Worm (Caenorhabditis elegans) whole organism, L4 larva: ENCODE results near the gene rbx-1.

Source experiments
- F10B5.3 ChIP-seq: sonication (generic microtip); optimal IDR thresholded peaks from 2 replicates; lab custom pipeline; 2016; ENCODE audit warnings: mild to moderate bottlenecking, missing genetic modification characterization, missing compliant biosample characterization
- F37D6.2 ChIP-seq: sonication (generic microtip); optimal IDR thresholded peaks from 2 replicates; lab custom pipeline; 2016; ENCODE audit warnings: mild to moderate bottlenecking, missing genetic modification characterization, missing compliant biosample characterization
- F49E8.2 ChIP-seq: sonication (generic microtip); optimal IDR thresholded peaks from 2 replicates; lab custom pipeline; 2016; ENCODE audit warnings: missing compliant biosample characterization, mild to moderate bottlenecking, missing genetic modification characterization, borderline replicate concordance
- Y105C5A.15 ChIP-seq: fragments of 200-800 bp; sonication (Bioruptor generic); IDR thresholded peaks from 2 replicates; pipeline ENCODE4 v1.3.6; 2022; ENCODE audit warnings: missing genetic modification characterization, missing compliant biosample characterization
- Y5F2A.4 ChIP-seq: fragments of 200-800 bp; sonication (Bioruptor generic); optimal IDR thresholded peaks from 2 replicates; lab custom pipeline; 2018; ENCODE audit warnings: mild to moderate bottlenecking, missing genetic modification characterization, missing compliant biosample characterization
- attf-4 ChIP-seq: sonication (generic microtip); optimal IDR thresholded peaks from 3 replicates; lab custom pipeline; 2017; ENCODE audit warnings: missing biosample characterization, missing genetic modification characterization
- ceh-28 ChIP-seq: fragments of 150-350 bp; optimal IDR thresholded peaks from 2 replicates; lab custom pipeline; 2014; ENCODE audit warnings: missing biosample characterization, missing genetic modification reagents, missing genetic modification characterization
- ceh-44 ChIP-seq: fragments of 200-800 bp; sonication (Bioruptor generic); IDR thresholded peaks from 2 replicates; pipeline ENCODE4 v1.3.6; 2022; ENCODE audit warnings: missing genetic modification reagents, missing genetic modification characterization, missing compliant biosample characterization
- cey-2 ChIP-seq: sonication (generic microtip); optimal IDR thresholded peaks from 3 replicates; lab custom pipeline; 2017; ENCODE audit warnings: missing genetic modification characterization, mild to moderate bottlenecking, missing compliant biosample characterization, antibody characterized with exemption, borderline replicate concordance; ENCODE audit not compliant: insufficient read depth
- ctbp-1 ChIP-seq: fragments of 200-800 bp; sonication (Bioruptor generic); IDR thresholded peaks from 2 replicates; pipeline ENCODE4 v1.3.6; 2022; ENCODE audit warnings: missing genetic modification reagents, missing genetic modification characterization, missing compliant biosample characterization
- daf-12 ChIP-seq: fragments of 150-350 bp; optimal IDR thresholded peaks from 2 replicates; lab custom pipeline; 2014; ENCODE audit warnings: missing biosample characterization, missing genetic modification reagents, missing genetic modification characterization
- daf-16 ChIP-seq, 3 experiments: sonication (generic microtip); optimal IDR thresholded peaks; 2 replicates each; lab custom pipeline; 2016 to 2017; ENCODE audit warnings: missing genetic modification characterization in 3 of 3, missing genetic modification reagents in 3 of 3, mild to moderate bottlenecking in 2 of 3, missing compliant biosample characterization in 2 of 3, missing biosample characterization in 1 of 3, moderate library complexity in 1 of 3
- dmd-8 ChIP-seq: fragments of 200-800 bp; sonication (Bioruptor generic); IDR thresholded peaks from 2 replicates; pipeline ENCODE4 v1.3.6; 2022; ENCODE audit warnings: missing genetic modification characterization, missing compliant biosample characterization
- dmd-9 ChIP-seq: fragments of 200-800 bp; sonication (Bioruptor generic); IDR thresholded peaks from 2 replicates; pipeline ENCODE4 v1.3.6; 2022; ENCODE audit warnings: missing genetic modification reagents, missing genetic modification characterization, missing compliant biosample characterization
- dve-1 ChIP-seq: sonication (generic microtip); optimal IDR thresholded peaks from 2 replicates; lab custom pipeline; 2017; ENCODE audit warnings: antibody characterized with exemption, mild to moderate bottlenecking, missing genetic modification characterization, missing compliant biosample characterization; ENCODE audit not compliant: insufficient read depth
- fkh-10 ChIP-seq: fragments of 150-350 bp; optimal IDR thresholded peaks from 2 replicates; lab custom pipeline; 2014; ENCODE audit warnings: missing biosample characterization, missing genetic modification reagents, missing genetic modification characterization
- hif-1 ChIP-seq, 2 experiments: sonication (generic microtip); optimal IDR thresholded peaks; 2 replicates each; lab custom pipeline; 2016 to 2017; ENCODE audit warnings: missing compliant biosample characterization in 2 of 2, missing genetic modification characterization in 2 of 2, missing genetic modification reagents in 2 of 2, missing genotype in 2 of 2, mild to moderate bottlenecking in 1 of 2
- hlh-30 ChIP-seq: sonication (generic microtip); optimal IDR thresholded peaks from 2 replicates; lab custom pipeline; 2017; ENCODE audit warnings: antibody characterized with exemption, mild to moderate bottlenecking, missing genetic modification characterization, missing compliant biosample characterization; ENCODE audit not compliant: insufficient read depth
- hmg-1.1 ChIP-seq: fragments of 200-800 bp; sonication (Bioruptor generic); IDR thresholded peaks from 2 replicates; pipeline ENCODE4 v1.3.6; 2022; ENCODE audit warnings: missing genetic modification reagents, missing genetic modification characterization, missing compliant biosample characterization
- jun-1 ChIP-seq: fragments of 150-350 bp; optimal IDR thresholded peaks from 2 replicates; lab custom pipeline; 2014; ENCODE audit warnings: missing biosample characterization, missing genetic modification reagents, missing genetic modification characterization
- lin-1 ChIP-seq: fragments of 200-800 bp; sonication (Bioruptor generic); IDR thresholded peaks from 2 replicates; pipeline ENCODE4 v1.3.6; 2022; ENCODE audit warnings: missing genetic modification reagents, missing genetic modification characterization, missing compliant biosample characterization
- lin-13 ChIP-seq: fragments of 150-350 bp; optimal IDR thresholded peaks from 2 replicates; lab custom pipeline; 2014; ENCODE audit warnings: missing biosample characterization, missing genetic modification reagents, missing genetic modification characterization
- lin-29 ChIP-seq: fragments of 200-800 bp; sonication (Bioruptor generic); IDR thresholded peaks from 2 replicates; pipeline ENCODE4 v1.3.6; 2022; ENCODE audit warnings: missing genetic modification reagents, missing genetic modification characterization, missing compliant biosample characterization
- lin-39 ChIP-seq: fragments of 150-350 bp; optimal IDR thresholded peaks from 2 replicates; lab custom pipeline; 2014; ENCODE audit warnings: missing biosample characterization, missing genetic modification reagents, missing genetic modification characterization
- lsy-2 ChIP-seq, 2 experiments: fragments of 150-350 bp in 1 of 2; sonication (generic microtip) in 1 of 2; optimal IDR thresholded peaks; 2 replicates each; lab custom pipeline; 2014 to 2017; ENCODE audit warnings: missing biosample characterization in 2 of 2, missing genetic modification characterization in 2 of 2
- madf-9 ChIP-seq: fragments of 200-800 bp; sonication (Bioruptor generic); conservative IDR thresholded peaks from 2 replicates; pipeline ENCODE4 v1.3.6; 2022; ENCODE audit warnings: missing genetic modification reagents, missing genetic modification characterization, missing compliant biosample characterization
- mdl-1 ChIP-seq, 2 experiments: fragments of 150-350 bp in 1 of 2; sonication (generic microtip) in 1 of 2; optimal IDR thresholded peaks; 2 replicates each; lab custom pipeline; 2014 to 2017; ENCODE audit warnings: missing biosample characterization in 2 of 2, missing genetic modification characterization in 2 of 2
- mep-1 ChIP-seq: fragments of 150-350 bp; sonication (generic microtip); optimal IDR thresholded peaks from 3 replicates; lab custom pipeline; 2014; ENCODE audit warnings: missing biosample characterization, missing genetic modification characterization
- mxl-3 ChIP-seq: fragments of 200-800 bp; sonication (Bioruptor generic); optimal IDR thresholded peaks from 2 replicates; lab custom pipeline; 2018; ENCODE audit warnings: mild to moderate bottlenecking, missing genetic modification characterization, missing compliant biosample characterization
- nhr-10 ChIP-seq: fragments of 150-350 bp; optimal IDR thresholded peaks from 2 replicates; lab custom pipeline; 2014; ENCODE audit warnings: missing biosample characterization, missing genetic modification characterization
- nhr-102 ChIP-seq: sonication (generic microtip); optimal IDR thresholded peaks from 2 replicates; lab custom pipeline; 2016; ENCODE audit warnings: mild to moderate bottlenecking, missing genetic modification characterization, moderate library complexity, missing compliant biosample characterization
- nhr-28 ChIP-seq: fragments of 150-350 bp; optimal IDR thresholded peaks from 2 replicates; lab custom pipeline; 2014; ENCODE audit warnings: missing biosample characterization, missing genetic modification characterization
- nhr-41 ChIP-seq: fragments of 200-800 bp; sonication (Bioruptor generic); IDR thresholded peaks from 2 replicates; pipeline ENCODE4 v1.3.6; 2022; ENCODE audit warnings: missing genetic modification reagents, missing genetic modification characterization, missing compliant biosample characterization
- nhr-6 ChIP-seq: fragments of 150-350 bp; optimal IDR thresholded peaks from 2 replicates; lab custom pipeline; 2014; ENCODE audit warnings: missing biosample characterization, missing genetic modification characterization
- pha-4 ChIP-seq, 2 experiments: fragments of 150-350 bp in 1 of 2; fragments of 200-800 bp in 1 of 2; sonication (Bioruptor generic) in 1 of 2; IDR thresholded peaks in 1 of 2; optimal IDR thresholded peaks in 1 of 2; 2 replicates each; pipeline versions ENCODE4 v1.3.6 to Lab custom; 2014 to 2022; ENCODE audit warnings: missing genetic modification characterization in 2 of 2, missing genetic modification reagents in 2 of 2, missing biosample characterization in 1 of 2, missing compliant biosample characterization in 1 of 2
- php-3 ChIP-seq: fragments of 200-800 bp; sonication (Bioruptor generic); IDR thresholded peaks from 2 replicates; pipeline ENCODE4 v1.3.6; 2022; ENCODE audit warnings: missing genetic modification reagents, missing genetic modification characterization, missing compliant biosample characterization
- pqm-1 ChIP-seq: sonication (generic microtip); optimal IDR thresholded peaks from 2 replicates; lab custom pipeline; 2017; ENCODE audit warnings: missing biosample characterization, missing genetic modification characterization
- saeg-2 ChIP-seq: fragments of 200-800 bp; sonication (Bioruptor generic); IDR thresholded peaks from 2 replicates; pipeline ENCODE4 v1.3.6; 2022; ENCODE audit warnings: missing genetic modification reagents, missing genetic modification characterization, missing compliant biosample characterization
- spr-3 ChIP-seq: fragments of 200-800 bp; sonication (Bioruptor generic); optimal IDR thresholded peaks from 2 replicates; lab custom pipeline; 2018; ENCODE audit warnings: mild to moderate bottlenecking, missing genetic modification characterization, missing compliant biosample characterization
- unc-62 ChIP-seq, 3 experiments: fragments of 150-350 bp in 1 of 3; sonication (generic microtip); optimal IDR thresholded peaks in 2 of 3; peaks in 1 of 3; 1 replicate in 1 of 3; 2 replicates in 2 of 3; lab custom pipeline; 2014 to 2017; ENCODE audit warnings: missing biosample characterization in 3 of 3, missing genetic modification characterization in 3 of 3, missing genetic modification reagents in 3 of 3, missing genotype in 1 of 3
- vab-7 ChIP-seq: fragments of 200-800 bp; sonication (Bioruptor generic); IDR thresholded peaks from 2 replicates; pipeline ENCODE4 v1.3.6; 2022; ENCODE audit warnings: missing genetic modification reagents, missing genetic modification characterization, missing compliant biosample characterization
- zfp-2 ChIP-seq: sonication (generic microtip); optimal IDR thresholded peaks from 2 replicates; lab custom pipeline; 2016; ENCODE audit warnings: mild to moderate bottlenecking, missing genetic modification characterization, missing compliant biosample characterization

Gene rbx-1

DNA sequence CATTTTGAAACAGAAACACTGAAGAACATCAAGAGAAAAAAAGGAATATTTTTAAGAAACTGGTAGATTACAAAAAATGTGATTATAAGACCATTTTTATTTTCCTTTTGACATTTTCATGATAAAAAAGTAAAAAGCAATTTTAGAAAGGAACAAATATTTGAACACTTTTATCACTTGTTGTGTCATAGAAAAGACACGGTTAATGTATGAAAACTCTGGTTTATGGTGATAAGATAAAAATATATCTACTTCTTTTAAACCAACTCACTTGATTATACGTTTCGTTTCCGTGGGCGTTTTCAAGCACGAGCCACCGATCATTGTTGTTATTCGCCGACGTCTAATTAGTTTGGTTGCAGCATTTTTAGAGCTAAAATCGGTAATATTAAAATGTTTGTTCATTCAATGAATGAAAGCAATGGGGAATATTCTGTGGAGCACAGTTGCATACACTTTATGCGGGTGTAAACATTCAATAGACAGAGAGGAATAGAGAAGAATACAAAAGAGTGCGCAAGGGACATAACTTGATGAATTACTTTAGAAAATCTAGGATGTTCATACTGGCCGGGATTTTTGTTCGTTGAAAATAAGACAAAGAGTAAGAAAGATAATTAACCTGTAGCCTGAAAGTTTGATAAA lies 17.0 kb downstream of the rbx-1 start, which contains the start of gene sulp-8:
TSS of gene sulp-8 (minus strand) at position 469 of the 645 bp plus-strand sequence.
- peak; percentile 30 for TF ChIP-seq nhr-28
- TF ChIP-seq daf-16 (GFP tag; optimal IDR thresholded peaks at IDR 0.05; lab: Kevin White, UChicago): no peak
- TF ChIP-seq daf-16 (tag; optimal IDR thresholded peaks at IDR 0.05; lab: Kevin White, UChicago): peak; percentile 63
- peak; percentile 25 for TF ChIP-seq dve-1 (tag; lab: Kevin White, UChicago)
- no peak for TF ChIP-seq Y105C5A.15 (GFP tag; lab: Robert Waterston, UW)
- TF ChIP-seq Y5F2A.4: no peak
- no peak for TF ChIP-seq nhr-102 (tag; lab: Kevin White, UChicago)

DNA sequence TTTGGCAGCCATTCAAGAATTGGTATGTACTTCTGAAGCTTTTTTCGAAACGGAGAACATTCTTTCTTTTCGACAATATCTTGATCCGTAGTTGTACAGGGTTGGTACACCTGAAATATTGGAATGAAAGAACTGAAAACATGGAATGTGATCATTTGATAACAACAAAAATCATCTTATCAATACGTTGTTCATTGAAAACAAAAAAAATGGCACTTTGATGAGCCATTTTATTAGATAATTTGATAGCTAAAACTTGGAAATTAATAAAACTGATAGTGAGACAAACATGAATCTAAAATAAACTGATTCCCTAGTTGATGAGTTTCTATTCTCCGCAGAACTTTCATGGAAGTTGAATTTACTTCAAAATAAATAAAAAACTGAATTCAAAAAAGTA lies 17.8 kb downstream of the rbx-1 start:
- TF ChIP-seq saeg-2 (no peak), pqm-1 (tag; lab: Kevin White, UChicago) (peak; percentile 30), mep-1 (no peak), daf-16 (GFP tag; optimal IDR thresholded peaks at IDR 0.05; lab: Kevin White, UChicago) (no peak), daf-16 (tag; optimal IDR thresholded peaks at IDR 0.05; lab: Kevin White, UChicago) (peak; percentile 76), php-3 (peak; percentile 50), zfp-2 (tag; lab: Kevin White, UChicago) (no peak), cey-2 (tag; lab: Kevin White, UChicago) (no peak), ceh-28 (no peak), dmd-9 (GFP tag; lab: Robert Waterston, UW) (no peak), ceh-44 (GFP tag; lab: Robert Waterston, UW) (no peak), ctbp-1 (GFP tag; lab: Robert Waterston, UW) (no peak), dmd-8 (no peak), dve-1 (tag; lab: Kevin White, UChicago) (peak; percentile 56), lin-29 (GFP tag; lab: Robert Waterston, UW) (no peak), daf-12 (tag; lab: Kevin White, UChicago) (no peak), madf-9 (no peak), nhr-41 (GFP tag; lab: Robert Waterston, UW) (no peak)

DNA sequence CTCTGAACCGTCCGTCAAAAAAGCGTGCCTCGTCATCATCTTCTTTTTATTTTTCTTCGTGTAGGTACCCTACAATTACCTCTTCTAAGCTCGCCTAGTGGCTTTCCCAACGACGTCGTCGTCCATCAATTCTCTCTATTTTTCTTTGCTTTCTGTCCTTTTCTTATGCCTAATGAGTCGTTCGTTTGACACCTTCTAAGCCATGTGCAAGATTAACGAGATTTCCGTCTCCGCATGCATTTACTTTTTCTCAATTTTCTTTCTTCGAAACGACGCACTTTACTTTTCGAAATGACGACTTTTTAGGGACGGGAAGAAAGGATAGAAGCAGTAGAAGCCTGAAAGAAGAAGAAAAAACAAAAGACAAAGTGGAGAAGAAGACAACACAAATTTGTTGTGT lies 23.9 kb downstream of the rbx-1 start, which contains the start of gene ZK287.1:
TSS of gene ZK287.1 (plus strand) at position 301 of the 400 bp plus-strand sequence.
- TF ChIP-seq unc-62 (GFP tag; optimal IDR thresholded peaks at IDR 0.05 in 1 of 2; lab: Kevin White, UChicago) (peak in 1 of 2 experiments; percentile 6), unc-62 (tag; optimal IDR thresholded peaks at IDR 0.05; lab: Kevin White, UChicago) (no peak), spr-3 (GFP tag; lab: Kevin White, UChicago) (no peak), lin-39 (tag; lab: Kevin White, UChicago) (no peak)

DNA sequence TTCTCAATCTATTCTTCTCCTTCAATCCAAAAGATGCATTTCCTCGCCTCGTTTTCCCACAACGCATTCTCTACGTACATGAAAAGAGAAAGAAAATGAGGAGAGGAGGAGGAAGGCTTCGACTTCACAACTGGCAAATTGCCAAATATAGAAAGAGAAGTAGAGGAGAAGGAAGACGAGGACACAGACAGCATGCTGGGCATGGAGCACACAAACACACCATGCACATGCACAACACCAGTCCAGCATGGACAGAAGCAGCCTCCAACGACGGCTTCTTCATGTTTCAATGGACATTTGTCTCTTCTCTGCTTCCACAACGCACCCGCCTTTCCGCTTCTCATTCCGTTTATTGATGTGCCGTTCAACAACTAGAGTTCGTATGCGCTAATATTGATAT lies 25.7 kb downstream of the rbx-1 start:
- peak; percentile 67 for TF ChIP-seq hmg-1.1 (GFP tag; lab: Robert Waterston, UW)
- no peak for TF ChIP-seq saeg-2
- TF ChIP-seq lin-13 (GFP tag; lab: Kevin White, UChicago): no peak
- TF ChIP-seq daf-12 (tag; lab: Kevin White, UChicago): no peak
- no peak for TF ChIP-seq attf-4
- TF ChIP-seq nhr-6 (tag; lab: Kevin White, UChicago): no peak
- TF ChIP-seq fkh-10: peak; percentile 3
- TF ChIP-seq mdl-1 (tag; optimal IDR thresholded peaks at IDR 0.05; lab: Kevin White, UChicago): peak in 1 of 2 experiments; percentile 48
- no peak for TF ChIP-seq F37D6.2 (tag; lab: Kevin White, UChicago)
- peak; percentile 40 for TF ChIP-seq mxl-3 (GFP tag; lab: Kevin White, UChicago)
- TF ChIP-seq hlh-30 (tag; lab: Kevin White, UChicago): peak; percentile 27
- no peak for TF ChIP-seq vab-7 (GFP tag; lab: Robert Waterston, UW)
- TF ChIP-seq lin-1 (GFP tag; lab: Robert Waterston, UW): no peak
- TF ChIP-seq nhr-10: no peak
- TF ChIP-seq pha-4 (GFP tag; IDR thresholded peaks at IDR 0.05; lab: Robert Waterston, UW): no peak
- no peak for TF ChIP-seq pha-4 (tag; optimal IDR thresholded peaks at IDR 0.05; lab: Kevin White, UChicago)
- TF ChIP-seq lsy-2 (tag; optimal IDR thresholded peaks at IDR 0.05; lab: Kevin White, UChicago): peak in 1 of 2 experiments; percentile 34
- no peak for TF ChIP-seq lin-29 (GFP tag; lab: Robert Waterston, UW)
- TF ChIP-seq F10B5.3 (tag; lab: Kevin White, UChicago): no peak
- no peak for TF ChIP-seq dmd-9 (GFP tag; lab: Robert Waterston, UW)
- no peak for TF ChIP-seq jun-1 (tag; lab: Kevin White, UChicago)
- TF ChIP-seq nhr-28: no peak
- no peak for TF ChIP-seq F49E8.2 (tag; lab: Kevin White, UChicago)
- no peak for TF ChIP-seq hif-1 (tag; optimal IDR thresholded peaks at IDR 0.05; lab: Kevin White, UChicago)
